Worm (Caenorhabditis elegans): ENCODE results near the gene pkc-3.

pkc-3 gene

DNA sequence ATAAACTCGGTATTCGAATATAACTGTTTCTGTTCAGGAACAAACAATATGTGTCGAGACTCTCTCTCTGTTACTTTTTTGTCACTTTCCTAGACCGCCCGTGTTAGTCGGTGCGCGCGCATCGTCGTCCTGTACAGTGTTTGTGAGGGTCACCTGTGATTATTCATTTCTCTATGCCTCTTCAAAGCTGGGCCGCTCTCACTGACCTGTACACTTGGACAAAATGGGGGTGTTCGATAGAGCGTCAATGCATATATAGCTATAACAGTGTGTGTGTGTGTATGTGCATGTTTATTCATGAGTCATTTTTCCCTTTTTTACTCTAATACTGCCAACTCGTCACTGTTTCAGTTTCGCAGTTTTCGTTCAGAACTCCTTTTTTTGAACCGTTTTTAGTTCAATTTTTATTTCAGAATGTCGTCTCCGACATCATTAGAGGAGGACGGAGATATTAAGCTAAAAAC lies at the start of gene pkc-3 (continued):
- TF ChIP-seq atf-7 (tag; optimal IDR thresholded peaks at IDR 0.05) (peak; percentile 76), C17E4.6 (GFP tag; IDR thresholded peaks at IDR 0.05) (no peak), attf-6 (GFP tag; IDR thresholded peaks at IDR 0.05) (peak; percentile 45; the same call in 1 of the 2 replicates), sptf-2 (GFP tag; optimal IDR thresholded peaks at IDR 0.05) (no peak), ztf-18 (tag; optimal IDR thresholded peaks at IDR 0.05) (peak; percentile 83), madf-3 (GFP tag; IDR thresholded peaks at IDR 0.05) (peak; percentile 72), aptf-2 (GFP tag; conservative IDR thresholded peaks at IDR 0.05) (no peak), Y53G8AR.9 (GFP tag; conservative IDR thresholded peaks at IDR 0.05) (peak; percentile 86), B0035.1 (tag; optimal IDR thresholded peaks at IDR 0.05) (peak; percentile 28), ccch-3 (GFP tag; optimal IDR thresholded peaks at IDR 0.05) (no peak), hmg-20 (GFP tag; IDR thresholded peaks at IDR 0.05) (0 out of 2 replicates have a peak, but pooled peaks have one; percentile 22), ztf-28 (GFP tag; IDR thresholded peaks at IDR 0.05) (no peak), T07F8.4 (tag; optimal IDR thresholded peaks at IDR 0.05) (no peak), F33H1.4 (GFP tag; IDR thresholded peaks at IDR 0.05) (peak; percentile 29; the same call in 1 of the 2 replicates), T26A5.8 (tag; optimal IDR thresholded peaks at IDR 0.05) (no peak), somi-1 (GFP tag; optimal IDR thresholded peaks at IDR 0.05) (no peak), ceh-91 (GFP tag; IDR thresholded peaks at IDR 0.05) (no peak), akir-1 (GFP tag; optimal IDR thresholded peaks at IDR 0.05) (no peak), lir-1 (GFP tag; conservative IDR thresholded peaks at IDR 0.05) (0 out of 2 replicates have a peak, but pooled peaks have one; percentile 41), snpc-3.4 (tag; optimal IDR thresholded peaks at IDR 0.05) (peak; percentile 80), pha-4 (tag; optimal IDR thresholded peaks at IDR 0.05) (peak; percentile 54), snpc-1.3 (tag; optimal IDR thresholded peaks at IDR 0.05; ENCODE audit: insufficient read depth) (peak; percentile 30), tlf-1 (GFP tag; optimal IDR thresholded peaks at IDR 0.05) (peak; percentile 72), lin-54 (GFP tag; optimal IDR thresholded peaks at IDR 0.05) (peak; percentile 63), bed-1 (GFP tag; IDR thresholded peaks at IDR 0.05) (no peak), sea-2 (GFP tag; IDR thresholded peaks at IDR 0.05) (no peak), nfya-2 (GFP tag; IDR thresholded peaks at IDR 0.05) (no peak), mcd-1 (GFP tag; IDR thresholded peaks at IDR 0.05) (peak; percentile 47; the same call in 1 of the 2 replicates), ceh-40 (GFP tag; IDR thresholded peaks at IDR 0.05) (0 out of 2 replicates have a peak, but pooled peaks have one; percentile 10), B0336.3 (GFP tag; IDR thresholded peaks at IDR 0.05) (peak; percentile 92), mes-4 (tag; optimal IDR thresholded peaks at IDR 0.05) (no peak), ztf-22 (GFP tag; optimal IDR thresholded peaks at IDR 0.05) (peak; percentile 34), tbx-9 (tag; optimal IDR thresholded peaks at IDR 0.05; ENCODE audit: borderline replicate concordance) (no peak), F39B2.1 (GFP tag; IDR thresholded peaks at IDR 0.05) (0 out of 2 replicates have a peak, but pooled peaks have one; percentile 54), hrde-1 (tag; optimal IDR thresholded peaks at IDR 0.05; ENCODE audit: borderline replicate concordance) (peak; percentile 3), F37B4.10 (GFP tag; IDR thresholded peaks at IDR 0.05) (0 out of 2 replicates have a peak, but pooled peaks have one; percentile 7), B0019.2 (GFP tag; conservative IDR thresholded peaks at IDR 0.05) (no peak), madf-8 (GFP tag; conservative IDR thresholded peaks at IDR 0.05) (no peak), let-526 (GFP tag; IDR thresholded peaks at IDR 0.05) (no peak), K11D2.4 (GFP tag; IDR thresholded peaks at IDR 0.05) (no peak), dpl-1 (GFP tag; optimal IDR thresholded peaks at IDR 0.05) (no peak), F57A8.1 (GFP tag; optimal IDR thresholded peaks at IDR 0.05) (no peak), F55B11.4 (tag; optimal IDR thresholded peaks at IDR 0.05; ENCODE audit: borderline replicate concordance, insufficient read depth) (no peak), ets-4 (GFP tag; optimal IDR thresholded peaks at IDR 0.05) (peak; percentile 54), ztf-3 (GFP tag; optimal IDR thresholded peaks at IDR 0.05) (no peak), dox-1 (GFP tag; IDR thresholded peaks at IDR 0.05) (peak; percentile 91), sdz-38 (tag; optimal IDR thresholded peaks at IDR 0.05) (no peak), Y56A3A.18 (GFP tag; IDR thresholded peaks at IDR 0.05) (peak; percentile 84; the same call in 1 of the 2 replicates)
